Fruit fly (Drosophila melanogaster): ENCODE data around the gene Spag1.

Spag1 gene

dm6 chr3R:26980282-26980691, 32.7 kb downstream of the Spag1 start:
- peak; percentile 65 for TF ChIP-seq EcR (GFP tag; optimal IDR thresholded peaks at IDR 0.05)
- no peak for TF ChIP-seq CG13204 (GFP tag; optimal IDR thresholded peaks at IDR 0.05)
- TF ChIP-seq Ets98B (GFP tag; IDR thresholded peaks at IDR 0.05), result peak; percentile 30; the same call in 1 of the 2 replicates
- no peak for TF ChIP-seq Pif1B (GFP tag; optimal IDR thresholded peaks at IDR 0.05)
- TF ChIP-seq CG32121 (GFP tag; IDR thresholded peaks at IDR 0.05), result 0 out of 2 replicates have a peak, but pooled peaks have one; percentile 17
- TF ChIP-seq CG12605 (GFP tag; IDR thresholded peaks at IDR 0.05), result peak; percentile 59

- no peak for TF ChIP-seq CG13204 (GFP tag; optimal IDR thresholded peaks at IDR 0.05)
- no peak for TF ChIP-seq CG15710 (tag; optimal IDR thresholded peaks at IDR 0.05)
- TF ChIP-seq CG17806 (tag; optimal IDR thresholded peaks at IDR 0.05), result no peak
- no peak for TF ChIP-seq Pif1A (GFP tag; optimal IDR thresholded peaks at IDR 0.05)
- no peak for TF ChIP-seq Ets98B (GFP tag; IDR thresholded peaks at IDR 0.05)
- no peak for TF ChIP-seq Snoo (tag; optimal IDR thresholded peaks at IDR 0.05)
- TF ChIP-seq CG14655 (GFP tag; optimal IDR thresholded peaks at IDR 0.05), result no peak
- no peak for TF ChIP-seq D1 (tag; optimal IDR thresholded peaks at IDR 0.05)
These were observed 34.5 kb downstream of the Spag1 start for dm6 chr3R:26982106-26982505.

dm6 chr3R:26984437-26984836, 36.8 kb downstream of the Spag1 start:
- TF ChIP-seq CG13204 (GFP tag; optimal IDR thresholded peaks at IDR 0.05) (no peak), Snoo (tag; optimal IDR thresholded peaks at IDR 0.05) (no peak), fd96Ca (GFP tag; IDR thresholded peaks at IDR 0.05) (no peak), gl (tag; optimal IDR thresholded peaks at IDR 0.05) (no peak), CG8159 (tag; optimal IDR thresholded peaks at IDR 0.05) (no peak), CG9948 (tag; optimal IDR thresholded peaks at IDR 0.05) (no peak), CG32121 (GFP tag; IDR thresholded peaks at IDR 0.05) (no peak), CG12605 (GFP tag; IDR thresholded peaks at IDR 0.05) (no peak), CG15710 (tag; optimal IDR thresholded peaks at IDR 0.05) (no peak)

dm6 chr3R:26987455-26987854, 39.8 kb downstream of the Spag1 start:
- TF ChIP-seq CG34367 (tag; optimal IDR thresholded peaks at IDR 0.05) (no peak), CG8159 (tag; optimal IDR thresholded peaks at IDR 0.05) (no peak), CG9948 (tag; optimal IDR thresholded peaks at IDR 0.05) (no peak), fd96Ca (GFP tag; IDR thresholded peaks at IDR 0.05) (no peak), Pif1B (GFP tag; optimal IDR thresholded peaks at IDR 0.05) (no peak), CG15710 (tag; optimal IDR thresholded peaks at IDR 0.05) (no peak), CG13204 (GFP tag; optimal IDR thresholded peaks at IDR 0.05) (no peak), CG4496 (GFP tag; IDR thresholded peaks at IDR 0.05) (no peak), CG8301 (tag; optimal IDR thresholded peaks at IDR 0.05) (no peak), CG10348 (GFP tag; IDR thresholded peaks at IDR 0.05) (no peak), gl (tag; optimal IDR thresholded peaks at IDR 0.05) (no peak), Snoo (tag; optimal IDR thresholded peaks at IDR 0.05) (no peak), CG17806 (tag; optimal IDR thresholded peaks at IDR 0.05) (no peak), CG32121 (GFP tag; IDR thresholded peaks at IDR 0.05) (no peak), Ets98B (GFP tag; IDR thresholded peaks at IDR 0.05) (no peak), rn (GFP tag; IDR thresholded peaks at IDR 0.05) (no peak), CG12605 (GFP tag; IDR thresholded peaks at IDR 0.05) (no peak), EcR (GFP tag; optimal IDR thresholded peaks at IDR 0.05) (no peak)

- TF ChIP-seq CG34367 (tag; optimal IDR thresholded peaks at IDR 0.05), result peak; percentile 68
- TF ChIP-seq fd96Ca (GFP tag; IDR thresholded peaks at IDR 0.05), result peak; percentile 88
- peak; percentile 91 for TF ChIP-seq CG32121 (GFP tag; IDR thresholded peaks at IDR 0.05)
- TF ChIP-seq CG17806 (tag; optimal IDR thresholded peaks at IDR 0.05), result peak; percentile 95
- TF ChIP-seq EcR (GFP tag; optimal IDR thresholded peaks at IDR 0.05), result peak; percentile 60
- peak; percentile 87 for TF ChIP-seq CG9948 (tag; optimal IDR thresholded peaks at IDR 0.05)
- peak; percentile 88 for TF ChIP-seq CG8301 (tag; optimal IDR thresholded peaks at IDR 0.05)
- TF ChIP-seq CG8159 (tag; optimal IDR thresholded peaks at IDR 0.05), result peak; percentile 94
- peak; percentile 77 for TF ChIP-seq rn (GFP tag; IDR thresholded peaks at IDR 0.05)
- peak; percentile 98 for TF ChIP-seq CG4496 (GFP tag; IDR thresholded peaks at IDR 0.05)
- no peak for TF ChIP-seq CG13204 (GFP tag; optimal IDR thresholded peaks at IDR 0.05)
- peak; percentile 85 for TF ChIP-seq CG15710 (tag; optimal IDR thresholded peaks at IDR 0.05)
- peak; percentile 90 for TF ChIP-seq Pif1B (GFP tag; optimal IDR thresholded peaks at IDR 0.05)
- TF ChIP-seq Pif1A (GFP tag; optimal IDR thresholded peaks at IDR 0.05), result peak; percentile 93
- TF ChIP-seq Ets98B (GFP tag; IDR thresholded peaks at IDR 0.05), result peak; percentile 93
- peak; percentile 84 for TF ChIP-seq D1 (tag; optimal IDR thresholded peaks at IDR 0.05)
- TF ChIP-seq CG10348 (GFP tag; IDR thresholded peaks at IDR 0.05), result peak; percentile 73
- TF ChIP-seq Snoo (tag; optimal IDR thresholded peaks at IDR 0.05), result peak; percentile 82
- peak; percentile 73 for TF ChIP-seq gl (tag; optimal IDR thresholded peaks at IDR 0.05)
- peak; percentile 86 for TF ChIP-seq CG14655 (GFP tag; optimal IDR thresholded peaks at IDR 0.05)
- TF ChIP-seq CG12605 (GFP tag; IDR thresholded peaks at IDR 0.05), result peak; percentile 98
These were observed 40.9 kb downstream of the Spag1 start, which contains the start of gene CG31075 for dm6 chr3R:26988412-26988981. CG31075 (minus strand) TSS chr3R:26988517.

- TF ChIP-seq Ets98B (GFP tag; IDR thresholded peaks at IDR 0.05), result peak; percentile 46; the same call in 1 of the 2 replicates
- no peak for TF ChIP-seq CG13204 (GFP tag; optimal IDR thresholded peaks at IDR 0.05)
- TF ChIP-seq Pif1B (GFP tag; optimal IDR thresholded peaks at IDR 0.05), result peak; percentile 46
- no peak for TF ChIP-seq CG4496 (GFP tag; IDR thresholded peaks at IDR 0.05)
- TF ChIP-seq EcR (GFP tag; optimal IDR thresholded peaks at IDR 0.05), result peak; percentile 85
- peak; percentile 73 for TF ChIP-seq Snoo (tag; optimal IDR thresholded peaks at IDR 0.05)
- no peak for TF ChIP-seq CG10348 (GFP tag; IDR thresholded peaks at IDR 0.05)
- TF ChIP-seq Pif1A (GFP tag; optimal IDR thresholded peaks at IDR 0.05), result peak; percentile 75
- TF ChIP-seq CG14655 (GFP tag; optimal IDR thresholded peaks at IDR 0.05), result peak; percentile 33
- peak; percentile 35 for TF ChIP-seq gl (tag; optimal IDR thresholded peaks at IDR 0.05)
- no peak for TF ChIP-seq CG12605 (GFP tag; IDR thresholded peaks at IDR 0.05)
- peak; percentile 52 for TF ChIP-seq CG17806 (tag; optimal IDR thresholded peaks at IDR 0.05)
- TF ChIP-seq D1 (tag; optimal IDR thresholded peaks at IDR 0.05), result peak; percentile 23
- peak; percentile 67 for TF ChIP-seq CG8159 (tag; optimal IDR thresholded peaks at IDR 0.05)
- TF ChIP-seq CG15710 (tag; optimal IDR thresholded peaks at IDR 0.05), result peak; percentile 14
- peak; percentile 61; the same call in 1 of the 2 replicates for TF ChIP-seq CG32121 (GFP tag; IDR thresholded peaks at IDR 0.05)
These were observed 42.3 kb downstream of the Spag1 start, which contains the start of gene CG31076 for dm6 chr3R:26989802-26990509. CG31076 (minus strand) TSS chr3R:26989852.

All from whole organism, pupa.